Worm (Caenorhabditis elegans): ENCODE results near the gene lntl-1.

DNA sequence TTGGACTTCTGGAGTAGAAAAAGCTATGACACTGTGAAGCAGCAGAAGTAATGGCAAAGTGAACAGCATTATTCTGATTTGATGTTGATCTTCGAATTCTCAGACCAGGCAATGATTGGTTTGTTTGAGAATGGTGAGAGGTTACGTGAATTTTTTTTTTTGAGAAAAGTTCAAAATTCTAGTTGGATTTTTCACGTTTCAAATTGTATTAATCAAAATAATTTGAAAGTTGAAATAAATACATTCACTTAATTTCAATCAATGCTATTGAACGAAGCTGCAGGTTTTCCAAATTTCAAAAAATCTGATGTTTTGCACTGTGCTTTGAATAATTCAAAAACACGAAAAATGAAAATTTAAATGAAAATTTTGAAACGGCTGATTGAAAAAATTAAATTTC, 10.2 kb downstream of the lntl-1 start, which contains the start of gene C31H1.5:
- no peak for TF ChIP-seq flt-1 (GFP tag; IDR thresholded peaks at IDR 0.05)
- no peak for TF ChIP-seq ref-1 (GFP tag; conservative IDR thresholded peaks at IDR 0.05)
- TF ChIP-seq cog-1 (tag; optimal IDR thresholded peaks at IDR 0.05), result no peak
- no peak for TF ChIP-seq med-1 (GFP tag; optimal IDR thresholded peaks at IDR 0.05; ENCODE audit: insufficient read depth)
